Worm (Caenorhabditis elegans) whole organism, early embryonic: ENCODE results near the gene perm-1.

Experiments used
- ama-1 ChIP-seq: fragments of 150-350 bp; optimal IDR thresholded peaks from 2 replicates; lab custom pipeline; 2014
- tbx-37 ChIP-seq: fragments of 200-800 bp; sonication (Bioruptor generic); conservative IDR thresholded peaks from 2 replicates; pipeline ENCODE4 v1.3.6; 2022; ENCODE audit warnings: missing genetic modification reagents, missing genetic modification characterization, missing compliant biosample characterization

- TF ChIP-seq ama-1 (lab: Kevin White, UChicago) (no peak), tbx-37 (GFP tag; lab: Robert Waterston, UW) (no peak)
Observed at ce11 chrII:7921155-7921554, 40.5 kb downstream of the perm-1 start.
